Worm (Caenorhabditis elegans): ENCODE data around the gene vrk-1.

DNA sequence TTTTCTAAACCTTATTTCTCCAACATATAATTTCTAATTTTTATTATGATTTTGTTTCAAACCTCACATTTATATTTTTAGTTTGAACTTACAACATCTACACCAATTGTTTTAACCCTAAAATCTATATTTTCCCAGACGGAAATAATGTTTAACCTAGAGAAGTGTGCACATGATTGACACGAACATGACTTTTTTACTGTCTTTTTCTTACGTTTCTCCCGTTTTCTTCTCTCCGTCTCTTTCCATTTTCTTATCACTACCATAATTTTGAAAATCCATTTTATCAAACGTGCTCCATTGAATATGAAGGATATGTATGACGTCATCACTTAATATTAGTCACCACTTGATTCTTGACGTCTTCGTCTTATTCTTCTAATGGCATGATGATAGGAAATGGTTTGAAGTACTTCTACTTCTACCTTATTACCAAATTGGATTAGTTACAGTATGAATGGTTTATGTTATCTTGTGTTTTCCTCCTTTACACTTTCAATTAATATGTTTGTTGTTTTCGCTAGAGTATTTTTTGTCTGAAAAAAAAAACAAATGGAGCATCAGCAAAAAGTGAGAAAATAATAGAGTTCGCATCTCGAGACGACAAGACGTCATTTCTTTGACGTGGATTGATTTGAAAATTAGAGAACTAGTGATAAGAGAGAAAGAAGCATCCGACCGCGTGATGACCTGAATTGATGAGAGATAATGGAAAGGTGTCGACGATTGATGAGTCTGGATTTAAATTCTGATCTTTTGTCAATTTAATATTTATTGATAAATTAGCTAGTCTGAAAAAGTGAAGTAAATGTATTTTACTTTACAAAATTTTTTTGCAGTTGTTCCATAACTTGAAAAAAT lies 10.4 kb downstream of the vrk-1 start:
- no peak for TF ChIP-seq nhr-11 (tag; optimal IDR thresholded peaks at IDR 0.05)
- no peak for TF ChIP-seq lim-6 (tag; optimal IDR thresholded peaks at IDR 0.05)
- TF ChIP-seq unc-86 (tag; optimal IDR thresholded peaks at IDR 0.05), result no peak
- no peak for TF ChIP-seq pax-1 (tag; optimal IDR thresholded peaks at IDR 0.05)
- no peak for TF ChIP-seq ceh-9 (tag; optimal IDR thresholded peaks at IDR 0.05)
- TF ChIP-seq sox-2 (GFP tag; IDR thresholded peaks at IDR 0.05), result no peak
- no peak for TF ChIP-seq ama-1 (optimal IDR thresholded peaks at IDR 0.05)
- no peak for TF ChIP-seq ceh-2 (tag; optimal IDR thresholded peaks at IDR 0.05)
